Fruit fly (Drosophila melanogaster): ENCODE data around the gene Gr93b.

DNA sequence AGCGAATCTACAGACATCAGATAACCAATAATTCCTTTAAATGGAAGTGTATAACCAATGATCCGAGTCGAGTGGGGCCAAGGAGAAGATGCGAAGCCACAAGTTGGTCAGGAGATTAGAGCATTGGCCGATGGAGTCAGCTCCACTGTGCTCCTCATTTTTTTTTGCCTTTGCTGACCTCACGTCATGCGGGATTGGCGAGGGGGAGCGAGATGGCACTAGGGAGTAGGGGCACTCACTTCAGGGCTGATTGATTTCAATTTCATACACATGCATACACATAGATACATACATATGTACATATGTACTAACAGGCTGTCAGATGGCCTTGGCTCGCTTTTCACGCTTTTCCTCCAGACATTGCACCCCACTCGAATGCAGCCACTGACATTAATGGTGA is 4.7 kb upstream of the Gr93b start:
- TF ChIP-seq Dll (optimal IDR thresholded peaks at IDR 0.05) = no peak
- TF ChIP-seq pan (optimal IDR thresholded peaks at IDR 0.05) = no peak
